Fruit fly (Drosophila melanogaster) whole organism, embryonic: ENCODE results near the gene CG45072.

ENCODE experiments used
- Abd-B ChIP-seq: fragments of 200-800 bp; sonication (Bioruptor generic); optimal IDR thresholded peaks from 2 replicates; lab custom pipeline; 2018; ENCODE audit warnings: missing biosample characterization, mild to moderate bottlenecking, missing genetic modification characterization, moderate library complexity
- Atf-2 ChIP-seq: fragments of 200-800 bp; sonication (Bioruptor generic); optimal IDR thresholded peaks from 2 replicates; lab custom pipeline; 2016; ENCODE audit warnings: missing biosample characterization, missing genetic modification characterization
- Awh ChIP-seq: fragments of 200-800 bp; sonication (Bioruptor generic); IDR thresholded peaks from 2 replicates; pipeline ENCODE4, ENCODE4 v1.3.6; 2022; ENCODE audit warnings: missing biosample characterization, missing genetic modification characterization
- Blimp-1 ChIP-seq: fragments of 200-800 bp; sonication (Bioruptor generic); optimal IDR thresholded peaks from 3 replicates; lab custom pipeline; 2018; ENCODE audit warnings: missing biosample characterization, missing genetic modification characterization, mild to moderate bottlenecking, moderate library complexity, missing genetic modification reagents
- CG10462 ChIP-seq: fragments of 200-800 bp; sonication (Bioruptor generic); optimal IDR thresholded peaks from 2 replicates; lab custom pipeline; 2016; ENCODE audit warnings: missing biosample characterization, missing genetic modification characterization
- CG10979 ChIP-seq: fragments of 200-800 bp; sonication (Bioruptor generic); optimal IDR thresholded peaks from 2 replicates; lab custom pipeline; 2018; ENCODE audit warnings: missing biosample characterization, mild to moderate bottlenecking, missing genetic modification characterization, moderate library complexity
- CG11504 ChIP-seq: fragments of 200-800 bp; sonication (Bioruptor generic); optimal IDR thresholded peaks from 3 replicates; lab custom pipeline; 2019; ENCODE audit warnings: missing biosample characterization, mild to moderate bottlenecking, missing genetic modification characterization, moderate library complexity
- CG12391 ChIP-seq: fragments of 200-800 bp; sonication (Bioruptor generic); optimal IDR thresholded peaks from 3 replicates; lab custom pipeline; 2018; ENCODE audit warnings: missing biosample characterization, mild to moderate bottlenecking, missing genetic modification characterization, moderate library complexity
- CG16813 ChIP-seq: fragments of 200-800 bp; sonication (Bioruptor generic); IDR thresholded peaks from 3 replicates; pipeline ENCODE4 v1.3.6; 2022; ENCODE audit warnings: missing biosample characterization, missing genetic modification characterization; ENCODE audit not compliant: partially characterized antibody
- CG17328 ChIP-seq: fragments of 200-800 bp; sonication (Bioruptor generic); IDR thresholded peaks from 2 replicates; pipeline ENCODE4 v1.3.6; 2022; ENCODE audit warnings: missing biosample characterization, missing genetic modification characterization
- CG17361 ChIP-seq: fragments of 200-800 bp; sonication (Bioruptor generic); IDR thresholded peaks from 3 replicates; pipeline ENCODE4 v1.3.6; 2022; ENCODE audit warnings: missing biosample characterization, missing genetic modification characterization
- CG17829 ChIP-seq: fragments of 200-800 bp; optimal IDR thresholded peaks from 2 replicates; lab custom pipeline; 2019; ENCODE audit warnings: missing biosample characterization, mild to moderate bottlenecking, missing genetic modification characterization, moderate library complexity
- CG18599 ChIP-seq: fragments of 200-800 bp; sonication (Bioruptor generic); optimal IDR thresholded peaks from 3 replicates; lab custom pipeline; 2017; ENCODE audit warnings: missing biosample characterization, missing genetic modification characterization, mild to moderate bottlenecking, moderate library complexity, missing genetic modification reagents
- CG2712 ChIP-seq: fragments of 200-800 bp; optimal IDR thresholded peaks from 3 replicates; lab custom pipeline; 2019; ENCODE audit warnings: missing biosample characterization, mild to moderate bottlenecking, missing genetic modification characterization, moderate library complexity
- CG34376 ChIP-seq: fragments of 200-800 bp; sonication (Bioruptor generic); optimal IDR thresholded peaks from 2 replicates; lab custom pipeline; 2018; ENCODE audit warnings: missing biosample characterization, mild to moderate bottlenecking, missing genetic modification characterization
- CG4820 ChIP-seq: fragments of 200-800 bp; sonication (Bioruptor generic); optimal IDR thresholded peaks from 3 replicates; lab custom pipeline; 2016; ENCODE audit warnings: missing biosample characterization, missing genetic modification characterization
- D ChIP-seq, 2 experiments: fragments of 200-800 bp in 1 of 2; fragments of >200 bp in 1 of 2; sonication (Bioruptor generic) in 1 of 2; optimal IDR thresholded peaks; 2 replicates in 1 of 2; 3 replicates in 1 of 2; lab custom pipeline; 2017; ENCODE audit warnings: mild to moderate bottlenecking in 1 of 2, missing biosample characterization in 1 of 2, missing genetic modification characterization in 1 of 2, missing genetic modification reagents in 1 of 2
- E2f2 ChIP-seq: fragments of 200-800 bp; sonication (Bioruptor generic); IDR thresholded peaks from 2 replicates; pipeline ENCODE4 v1.3.6; 2022; ENCODE audit warnings: missing biosample characterization, missing genetic modification characterization
- Ets65A ChIP-seq: fragments of 200-800 bp; sonication (Bioruptor generic); peaks from one replicate; lab custom pipeline; 2016; ENCODE audit warnings: missing biosample characterization, missing genetic modification characterization
- Gug ChIP-seq: fragments of 200-800 bp; sonication (Bioruptor generic); IDR thresholded peaks from 4 replicates; pipeline ENCODE4 v1.3.6; 2022; ENCODE audit warnings: missing biosample characterization, missing genetic modification characterization
- HLH3B ChIP-seq: fragments of 200-800 bp; sonication (Bioruptor generic); IDR thresholded peaks from 2 replicates; pipeline ENCODE4 v1.3.6; 2022; ENCODE audit warnings: missing biosample characterization, missing genetic modification characterization
- Hsf ChIP-seq: fragments of 200-800 bp; sonication (Bioruptor generic); optimal IDR thresholded peaks from 3 replicates; lab custom pipeline; 2016; ENCODE audit warnings: missing biosample characterization, missing genetic modification characterization
- Med ChIP-seq: fragments of 200-800 bp; sonication (Bioruptor generic); peaks from one replicate; lab custom pipeline; 2016; ENCODE audit warnings: missing biosample characterization, missing genetic modification characterization, mild to moderate bottlenecking, inconsistent platforms, moderate library complexity
- Meics ChIP-seq: fragments of 200-800 bp; sonication (Bioruptor generic); optimal IDR thresholded peaks from 2 replicates; lab custom pipeline; 2017; ENCODE audit warnings: missing biosample characterization, mild to moderate bottlenecking, missing genetic modification characterization
- Oli ChIP-seq: fragments of 200-800 bp; sonication (Bioruptor generic); optimal IDR thresholded peaks from 2 replicates; lab custom pipeline; 2018; ENCODE audit warnings: missing biosample characterization, mild to moderate bottlenecking, missing genetic modification characterization, moderate library complexity
- Sox102F ChIP-seq: fragments of 200-800 bp; sonication (Bioruptor generic); optimal IDR thresholded peaks from 2 replicates; lab custom pipeline; 2018; ENCODE audit warnings: missing biosample characterization, mild to moderate bottlenecking, missing genetic modification characterization, moderate library complexity
- Xbp1 ChIP-seq: fragments of 200-800 bp; sonication (Bioruptor generic); optimal IDR thresholded peaks from 3 replicates; lab custom pipeline; 2016; ENCODE audit warnings: missing biosample characterization, mild to moderate bottlenecking, missing genetic modification characterization
- Xrp1 ChIP-seq: fragments of 200-800 bp; sonication (Bioruptor generic); IDR thresholded peaks from 2 replicates; pipeline ENCODE4 v1.3.6; 2022; ENCODE audit warnings: missing biosample characterization, missing genetic modification characterization
- abd-A ChIP-seq: fragments of 200-800 bp; sonication (Bioruptor generic); optimal IDR thresholded peaks from 3 replicates; lab custom pipeline; 2019; ENCODE audit warnings: missing biosample characterization, mild to moderate bottlenecking, missing genetic modification characterization, moderate library complexity
- chn ChIP-seq: fragments of 200-800 bp; sonication (Bioruptor generic); optimal IDR thresholded peaks from 2 replicates; lab custom pipeline; 2016; ENCODE audit warnings: missing biosample characterization, missing genetic modification characterization
- ci ChIP-seq: fragments of 200-800 bp; sonication (Bioruptor generic); IDR thresholded peaks from 3 replicates; pipeline ENCODE4 v1.3.6; 2022; ENCODE audit warnings: missing biosample characterization, missing genetic modification characterization
- dan ChIP-seq: fragments of 200-800 bp; sonication (Bioruptor generic); IDR thresholded peaks from 2 replicates; pipeline ENCODE4 v1.3.6; 2022; ENCODE audit warnings: missing biosample characterization, missing genetic modification characterization
- dmrt99B ChIP-seq: fragments of 200-800 bp; sonication (Bioruptor generic); optimal IDR thresholded peaks from 2 replicates; lab custom pipeline; 2018; ENCODE audit warnings: missing biosample characterization, mild to moderate bottlenecking, missing genetic modification characterization, moderate library complexity
- dysf ChIP-seq: fragments of 200-800 bp; sonication (Bioruptor generic); IDR thresholded peaks from 3 replicates; pipeline ENCODE4 v1.3.6; 2022; ENCODE audit warnings: missing biosample characterization, missing genetic modification characterization
- fd96Cb ChIP-seq: fragments of 200-800 bp; sonication (Bioruptor generic); optimal IDR thresholded peaks from 2 replicates; lab custom pipeline; 2018; ENCODE audit warnings: missing biosample characterization, mild to moderate bottlenecking, missing genetic modification characterization, moderate library complexity
- gem ChIP-seq: fragments of 200-800 bp; sonication (Bioruptor generic); optimal IDR thresholded peaks from 2 replicates; lab custom pipeline; 2019; ENCODE audit warnings: missing biosample characterization, mild to moderate bottlenecking, missing genetic modification characterization, moderate library complexity
- ind ChIP-seq: fragments of 200-800 bp; sonication (Bioruptor generic); optimal IDR thresholded peaks from 3 replicates; lab custom pipeline; 2016; ENCODE audit warnings: missing biosample characterization, missing genetic modification characterization
- ken ChIP-seq: fragments of 200-800 bp; sonication (Bioruptor generic); IDR thresholded peaks from 3 replicates; pipeline ENCODE4 v1.3.6; 2022; ENCODE audit warnings: missing biosample characterization, missing genetic modification characterization
- lmd ChIP-seq: fragments of 200-800 bp; sonication (Bioruptor generic); IDR thresholded peaks from 2 replicates; pipeline ENCODE4 v1.3.6; 2022; ENCODE audit warnings: missing biosample characterization, missing genetic modification characterization
- mld ChIP-seq: fragments of 200-800 bp; sonication (Bioruptor generic); IDR thresholded peaks from 3 replicates; pipeline ENCODE4 v1.3.6; 2022; ENCODE audit warnings: missing biosample characterization, missing genetic modification characterization; ENCODE audit not compliant: partially characterized antibody
- nmo ChIP-seq: fragments of 200-800 bp; sonication (Bioruptor generic); optimal IDR thresholded peaks from 2 replicates; lab custom pipeline; 2018; ENCODE audit warnings: missing biosample characterization, mild to moderate bottlenecking, missing genetic modification characterization, moderate library complexity
- phol ChIP-seq: fragments of 200-800 bp; sonication (Bioruptor generic); optimal IDR thresholded peaks from 3 replicates; lab custom pipeline; 2018; ENCODE audit warnings: missing biosample characterization, mild to moderate bottlenecking, missing genetic modification characterization, moderate library complexity
- pnt ChIP-seq: fragments of 200-800 bp; sonication (Bioruptor generic); optimal IDR thresholded peaks from 3 replicates; lab custom pipeline; 2016; ENCODE audit warnings: missing biosample characterization, missing genetic modification characterization
- row ChIP-seq: fragments of 200-800 bp; sonication (Bioruptor generic); IDR thresholded peaks from 3 replicates; pipeline ENCODE4 v1.3.6; 2022; ENCODE audit warnings: missing biosample characterization, missing genetic modification characterization
- sens ChIP-seq: fragments of 200-800 bp; sonication (Bioruptor generic); peaks from one replicate; lab custom pipeline; 2016; ENCODE audit warnings: missing biosample characterization, missing genetic modification characterization
- tgo ChIP-seq: fragments of 200-800 bp; sonication (Bioruptor generic); IDR thresholded peaks from 3 replicates; pipeline ENCODE4 v1.3.6; 2022; ENCODE audit warnings: missing biosample characterization, missing genetic modification characterization
- unpg ChIP-seq: fragments of 200-800 bp; sonication (Bioruptor generic); optimal IDR thresholded peaks from 3 replicates; lab custom pipeline; 2018; ENCODE audit warnings: missing biosample characterization, mild to moderate bottlenecking, missing genetic modification characterization, moderate library complexity
- vnd ChIP-seq: fragments of 200-800 bp; sonication (Bioruptor generic); IDR thresholded peaks from 3 replicates; pipeline ENCODE4 v1.3.6; 2022; ENCODE audit warnings: missing biosample characterization, missing genetic modification characterization; ENCODE audit not compliant: partially characterized antibody
- zfh1 ChIP-seq: fragments of 200-800 bp; sonication (Bioruptor generic); IDR thresholded peaks from 3 replicates; pipeline ENCODE4 v1.3.6; 2022; ENCODE audit warnings: missing biosample characterization, missing genetic modification characterization

CG45072 gene

DNA sequence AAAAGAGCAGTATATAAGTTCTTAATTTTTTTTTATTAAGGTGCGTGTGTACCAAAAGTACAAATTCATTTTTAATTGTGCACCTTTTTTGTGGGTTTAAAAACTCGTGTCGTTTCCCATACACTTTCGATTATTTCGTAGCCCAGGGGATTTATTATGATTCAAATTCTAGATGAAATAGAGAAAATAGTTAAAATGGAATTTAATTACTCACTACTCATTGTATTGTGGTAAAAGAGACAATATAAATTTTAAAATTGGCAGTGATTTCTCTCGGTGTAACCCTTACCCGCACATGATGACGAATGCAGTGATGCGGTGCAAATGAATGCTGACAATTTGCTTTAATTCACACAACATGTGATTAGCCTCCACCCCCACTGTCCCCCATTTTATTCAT, 39.8 kb downstream of the CG45072 start (continued):
- peak; percentile 3 for TF ChIP-seq nmo (GFP tag; lab: Kevin White, UChicago)
- peak; percentile 8; the same call in 1 of the 2 replicates for TF ChIP-seq E2f2 (GFP tag; lab: Robert Waterston, UW)
- TF ChIP-seq Atf-2, result no peak
- 0 out of 3 replicates have a peak, but pooled peaks have one; percentile 13 for TF ChIP-seq CG17361
- 0 out of 3 replicates have a peak, but pooled peaks have one; percentile 16 for TF ChIP-seq tgo (GFP tag; lab: Robert Waterston, UW)
- TF ChIP-seq CG10462, result no peak
- TF ChIP-seq Blimp-1 (GFP tag; lab: Kevin White, UChicago), result peak; percentile 40
- TF ChIP-seq Ets65A (GFP tag; lab: Kevin White, UChicago), result peak; percentile 81
- peak; percentile 33 for TF ChIP-seq dmrt99B
- TF ChIP-seq gem (tag; lab: Kevin White, UChicago), result peak; percentile 47
- peak; percentile 15; the same call in 1 of the 2 replicates for TF ChIP-seq Xrp1
- TF ChIP-seq lmd (GFP tag; lab: Robert Waterston, UW), result 0 out of 2 replicates have a peak, but pooled peaks have one; percentile 32
- peak; percentile 14 for TF ChIP-seq unpg (GFP tag; lab: Kevin White, UChicago)
- TF ChIP-seq Meics, result peak; percentile 24
- peak; percentile 40 for TF ChIP-seq Oli (tag; lab: Kevin White, UChicago)
- TF ChIP-seq sens (GFP tag; lab: Kevin White, UChicago), result peak; percentile 83
- TF ChIP-seq CG10979 (tag; lab: Kevin White, UChicago), result peak; percentile 0
- peak; percentile 16 for TF ChIP-seq ind
- TF ChIP-seq CG18599 (GFP tag; lab: Kevin White, UChicago), result peak; percentile 9
- 0 out of 3 replicates have a peak, but pooled peaks have one; percentile 28 for TF ChIP-seq dysf (GFP tag; lab: Robert Waterston, UW)
- TF ChIP-seq ci (GFP tag; lab: Robert Waterston, UW), result peak; percentile 41; the same call in 1 of the 3 replicates
- peak; percentile 29; the same call in 1 of the 2 replicates for TF ChIP-seq Awh (GFP tag; lab: Robert Waterston, UW)
- peak; percentile 46 for TF ChIP-seq CG11504
- peak; percentile 27; the same call in 1 of the 3 replicates for TF ChIP-seq row (GFP tag; lab: Robert Waterston, UW)
- TF ChIP-seq Abd-B (GFP tag; lab: Kevin White, UChicago), result peak; percentile 26
- no peak for TF ChIP-seq CG34376 (GFP tag; lab: Kevin White, UChicago)
- no peak for TF ChIP-seq mld (GFP tag; lab: Robert Waterston, UW)

DNA sequence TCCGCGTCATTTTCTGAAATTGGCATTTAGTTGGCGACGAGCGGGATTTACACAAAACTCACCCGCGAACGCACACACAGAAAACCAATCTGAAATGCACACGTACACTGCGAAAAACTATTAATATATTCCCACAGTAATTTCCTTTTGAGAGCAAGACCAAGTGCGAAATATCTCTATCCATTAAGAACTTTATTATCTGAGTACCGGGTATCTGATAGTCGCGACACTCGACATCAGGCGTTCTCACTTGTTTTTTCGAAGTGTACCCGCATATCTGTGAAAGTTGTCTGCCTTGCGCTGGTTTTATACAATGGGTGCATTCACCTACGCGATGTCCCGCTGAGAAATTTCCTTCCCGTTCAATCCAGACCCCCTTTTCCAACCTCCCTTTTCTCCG, 47.0 kb downstream of the CG45072 start:
- TF ChIP-seq ken (0 out of 3 replicates have a peak, but pooled peaks have one; percentile 24), dysf (GFP tag; lab: Robert Waterston, UW) (0 out of 3 replicates have a peak, but pooled peaks have one; percentile 13), fd96Cb (peak; percentile 22), abd-A (tag; lab: Kevin White, UChicago) (no peak), nmo (GFP tag; lab: Kevin White, UChicago) (peak; percentile 2), D (optimal IDR thresholded peaks at IDR 0.05; lab: Kevin White, UChicago) (no peak), D (GFP tag; optimal IDR thresholded peaks at IDR 0.05; lab: Kevin White, UChicago) (peak; percentile 8), phol (tag; lab: Kevin White, UChicago) (peak; percentile 39), CG17829 (tag; lab: Kevin White, UChicago) (peak; percentile 6), CG4820 (GFP tag; lab: Kevin White, UChicago) (peak; percentile 10), Med (GFP tag; lab: Kevin White, UChicago) (peak; percentile 63), Sox102F (GFP tag; lab: Kevin White, UChicago) (peak; percentile 41), pnt (peak; percentile 17), CG17328 (GFP tag; lab: Robert Waterston, UW) (0 out of 2 replicates have a peak, but pooled peaks have one; percentile 9), CG10979 (tag; lab: Kevin White, UChicago) (peak; percentile 34), CG12391 (tag; lab: Kevin White, UChicago) (peak; percentile 10), vnd (GFP tag; lab: Robert Waterston, UW) (peak; percentile 16; the same call in 1 of the 3 replicates), dan (GFP tag; lab: Robert Waterston, UW) (no peak), CG16813 (GFP tag; lab: Robert Waterston, UW) (peak; percentile 41; the same call in 1 of the 3 replicates), Xbp1 (GFP tag; lab: Kevin White, UChicago) (peak; percentile 23), zfh1 (GFP tag; lab: Robert Waterston, UW) (0 out of 3 replicates have a peak, but pooled peaks have one; percentile 37), chn (GFP tag; lab: Kevin White, UChicago) (peak; percentile 8), Hsf (GFP tag; lab: Kevin White, UChicago) (peak; percentile 22), HLH3B (peak; percentile 40; the same call in 1 of the 2 replicates), Gug (GFP tag; lab: Robert Waterston, UW) (0 out of 4 replicates have a peak, but pooled peaks have one; percentile 27), CG2712 (tag; lab: Kevin White, UChicago) (peak; percentile 31)
